Worm (Caenorhabditis elegans) whole organism, L2 larva: ENCODE results near the gene vps-16.

ENCODE experiments used
- C34F6.9 ChIP-seq: fragments of 150-350 bp; optimal IDR thresholded peaks from 2 replicates; lab custom pipeline; 2014; ENCODE audit warnings: missing biosample characterization, missing genetic modification characterization
- F13H6.1 ChIP-seq: sonication (generic microtip); optimal IDR thresholded peaks from 2 replicates; lab custom pipeline; 2016; ENCODE audit warnings: missing genetic modification characterization, missing compliant biosample characterization
- R02D3.7 ChIP-seq: fragments of 150-350 bp; optimal IDR thresholded peaks from 2 replicates; lab custom pipeline; 2014; ENCODE audit warnings: missing biosample characterization, missing genetic modification characterization
- alr-1 ChIP-seq: fragments of 150-350 bp; optimal IDR thresholded peaks from 2 replicates; lab custom pipeline; 2014; ENCODE audit warnings: missing biosample characterization, missing genetic modification characterization
- aly-2 ChIP-seq: fragments of 150-350 bp; optimal IDR thresholded peaks from 2 replicates; lab custom pipeline; 2014; ENCODE audit warnings: missing biosample characterization, missing genetic modification characterization
- ama-1 ChIP-seq: fragments of 150-350 bp; optimal IDR thresholded peaks from 2 replicates; lab custom pipeline; 2018; ENCODE audit warnings: inconsistent platforms
- blmp-1 ChIP-seq: sonication (generic microtip); optimal IDR thresholded peaks from 2 replicates; lab custom pipeline; 2017; ENCODE audit warnings: missing genetic modification characterization, mild to moderate bottlenecking, missing compliant biosample characterization, antibody characterized with exemption, moderate library complexity; ENCODE audit not compliant: insufficient read depth
- ceh-16 ChIP-seq: fragments of 150-350 bp; optimal IDR thresholded peaks from 2 replicates; lab custom pipeline; 2014; ENCODE audit warnings: missing biosample characterization, missing genetic modification characterization
- crh-2 ChIP-seq: sonication (generic microtip); optimal IDR thresholded peaks from 2 replicates; lab custom pipeline; 2017; ENCODE audit warnings: missing biosample characterization, missing genetic modification characterization
- dmd-4 ChIP-seq: sonication (generic microtip); optimal IDR thresholded peaks from 2 replicates; lab custom pipeline; 2017; ENCODE audit warnings: missing biosample characterization, missing genetic modification characterization
- elt-3 ChIP-seq: sonication (generic microtip); optimal IDR thresholded peaks from 2 replicates; lab custom pipeline; 2017; ENCODE audit warnings: missing biosample characterization, missing genetic modification characterization
- fos-1 ChIP-seq: fragments of 150-350 bp; optimal IDR thresholded peaks from 2 replicates; lab custom pipeline; 2014; ENCODE audit warnings: missing biosample characterization, missing genetic modification characterization
- gmeb-1 ChIP-seq: fragments of 150-350 bp; optimal IDR thresholded peaks from 2 replicates; lab custom pipeline; 2014; ENCODE audit warnings: missing biosample characterization, missing genetic modification characterization
- lin-11 ChIP-seq: fragments of 150-350 bp; sonication (generic microtip); optimal IDR thresholded peaks from 2 replicates; lab custom pipeline; 2014; ENCODE audit warnings: missing biosample characterization, missing genetic modification characterization, inconsistent platforms, mixed read lengths
- lin-13 ChIP-seq: fragments of 150-350 bp; optimal IDR thresholded peaks from 2 replicates; lab custom pipeline; 2014; ENCODE audit warnings: missing biosample characterization, missing genetic modification reagents, missing genetic modification characterization
- lin-39 ChIP-seq: fragments of 150-350 bp; optimal IDR thresholded peaks from 2 replicates; lab custom pipeline; 2014; ENCODE audit warnings: missing biosample characterization, missing genetic modification reagents, missing genetic modification characterization
- lsy-2 ChIP-seq, 2 experiments: fragments of 150-350 bp in 1 of 2; sonication (generic microtip) in 1 of 2; optimal IDR thresholded peaks; 2 replicates each; lab custom pipeline; 2014 to 2017; ENCODE audit warnings: missing biosample characterization in 2 of 2, missing genetic modification characterization in 2 of 2
- mab-5 ChIP-seq: fragments of 150-350 bp; optimal IDR thresholded peaks from 2 replicates; lab custom pipeline; 2014; ENCODE audit warnings: missing biosample characterization, missing genetic modification characterization
- mdl-1 ChIP-seq, 2 experiments: fragments of 150-350 bp in 1 of 2; sonication (generic microtip) in 1 of 2; optimal IDR thresholded peaks; 2 replicates each; lab custom pipeline; 2017; ENCODE audit warnings: missing biosample characterization in 2 of 2, missing genetic modification characterization in 2 of 2
- nhr-10 ChIP-seq: sonication (generic microtip); optimal IDR thresholded peaks from 2 replicates; lab custom pipeline; 2017; ENCODE audit warnings: missing biosample characterization, missing genetic modification characterization
- nhr-11 ChIP-seq: fragments of 150-350 bp; optimal IDR thresholded peaks from 2 replicates; lab custom pipeline; 2014; ENCODE audit warnings: missing biosample characterization, missing genetic modification characterization
- nhr-129 ChIP-seq: fragments of 150-350 bp; optimal IDR thresholded peaks from 2 replicates; lab custom pipeline; 2014; ENCODE audit warnings: missing biosample characterization, missing genetic modification characterization
- nhr-237 ChIP-seq: fragments of 150-350 bp; optimal IDR thresholded peaks from 2 replicates; lab custom pipeline; 2014; ENCODE audit warnings: missing biosample characterization, missing genetic modification characterization
- nhr-25 ChIP-seq: fragments of 150-350 bp; sonication (generic microtip); optimal IDR thresholded peaks from 3 replicates; lab custom pipeline; 2014; ENCODE audit warnings: missing biosample characterization, missing genetic modification characterization
- nhr-6 ChIP-seq: fragments of 150-350 bp; optimal IDR thresholded peaks from 2 replicates; lab custom pipeline; 2014; ENCODE audit warnings: missing biosample characterization, missing genetic modification characterization
- sem-4 ChIP-seq: fragments of 150-350 bp; optimal IDR thresholded peaks from 2 replicates; lab custom pipeline; 2014; ENCODE audit warnings: missing biosample characterization, missing genetic modification reagents, missing genetic modification characterization
- sma-3 ChIP-seq: sonication (generic microtip); optimal IDR thresholded peaks from 2 replicates; lab custom pipeline; 2016; ENCODE audit warnings: missing genetic modification reagents, missing genetic modification characterization, missing compliant biosample characterization
- sma-9 ChIP-seq, 2 experiments: fragments of 150-350 bp in 1 of 2; sonication (generic microtip) in 1 of 2; optimal IDR thresholded peaks; 2 replicates each; lab custom pipeline; 2014 to 2016; ENCODE audit warnings: missing genetic modification characterization in 2 of 2, mild to moderate bottlenecking in 1 of 2, missing biosample characterization in 1 of 2, missing compliant biosample characterization in 1 of 2, missing genetic modification reagents in 1 of 2, moderate library complexity in 1 of 2
- snpc-4 ChIP-seq: fragments of 150-350 bp; optimal IDR thresholded peaks from 2 replicates; lab custom pipeline; 2014; ENCODE audit warnings: missing biosample characterization, missing genetic modification characterization
- unc-62 ChIP-seq: fragments of 150-350 bp; optimal IDR thresholded peaks from 2 replicates; lab custom pipeline; 2014; ENCODE audit warnings: missing biosample characterization, missing genetic modification reagents, missing genetic modification characterization
- zag-1 ChIP-seq: fragments of 150-350 bp; optimal IDR thresholded peaks from 2 replicates; lab custom pipeline; 2014; ENCODE audit warnings: missing biosample characterization, missing genetic modification characterization
- ztf-1 ChIP-seq: fragments of 200-800 bp; sonication (Bioruptor generic); conservative IDR thresholded peaks from 2 replicates; pipeline ENCODE4 v1.3.6; 2022; ENCODE audit warnings: missing genetic modification characterization, missing compliant biosample characterization
- ztf-11 ChIP-seq: sonication (generic microtip); optimal IDR thresholded peaks from 2 replicates; lab custom pipeline; 2017; ENCODE audit warnings: missing biosample characterization, missing genetic modification characterization
- ztf-4 ChIP-seq: fragments of 150-350 bp; optimal IDR thresholded peaks from 2 replicates; lab custom pipeline; 2014; ENCODE audit warnings: missing biosample characterization, missing genetic modification characterization

vps-16 gene

ce11 chrIII:6402810-6403209 is 30.2 kb upstream of the vps-16 start:
- TF ChIP-seq nhr-129 (tag; lab: Kevin White, UChicago) (no peak), nhr-10 (no peak), sma-3 (GFP tag; lab: Kevin White, UChicago) (no peak), F13H6.1 (tag; lab: Kevin White, UChicago) (no peak), mdl-1 (tag; optimal IDR thresholded peaks at IDR 0.05; lab: Kevin White, UChicago) (no peak), gmeb-1 (tag; lab: Kevin White, UChicago) (no peak), dmd-4 (tag; lab: Kevin White, UChicago) (no peak)

- TF ChIP-seq lin-13 (GFP tag; lab: Kevin White, UChicago) (peak; percentile 3), nhr-6 (tag; lab: Kevin White, UChicago) (no peak), nhr-129 (tag; lab: Kevin White, UChicago) (peak; percentile 41), ztf-4 (peak; percentile 44), aly-2 (tag; lab: Kevin White, UChicago) (no peak), sma-9 (GFP tag; optimal IDR thresholded peaks at IDR 0.05; lab: Kevin White, UChicago) (peak; percentile 30), sma-9 (tag; optimal IDR thresholded peaks at IDR 0.05; lab: Kevin White, UChicago) (no peak), gmeb-1 (tag; lab: Kevin White, UChicago) (no peak), lin-39 (tag; lab: Kevin White, UChicago) (peak; percentile 13), lsy-2 (tag; optimal IDR thresholded peaks at IDR 0.05; lab: Kevin White, UChicago) (peak in 1 of 2 experiments; percentile 47), alr-1 (tag; lab: Kevin White, UChicago) (no peak), R02D3.7 (tag; lab: Kevin White, UChicago) (no peak), F13H6.1 (tag; lab: Kevin White, UChicago) (peak; percentile 58), C34F6.9 (tag; lab: Kevin White, UChicago) (peak; percentile 10), ama-1 (lab: Kevin White, UChicago) (no peak), mab-5 (tag; lab: Kevin White, UChicago) (peak; percentile 37)
Observed at ce11 chrIII:6405121-6405520, 27.9 kb upstream of the vps-16 start.

- TF ChIP-seq ztf-4 (no peak), C34F6.9 (tag; lab: Kevin White, UChicago) (no peak), elt-3 (tag; lab: Kevin White, UChicago) (no peak), nhr-237 (tag; lab: Kevin White, UChicago) (no peak), nhr-6 (tag; lab: Kevin White, UChicago) (no peak), mdl-1 (tag; optimal IDR thresholded peaks at IDR 0.05; lab: Kevin White, UChicago) (no peak), mab-5 (tag; lab: Kevin White, UChicago) (no peak), ceh-16 (tag; lab: Kevin White, UChicago) (no peak), ztf-1 (GFP tag; lab: Robert Waterston, UW) (no peak), alr-1 (tag; lab: Kevin White, UChicago) (no peak), zag-1 (no peak), F13H6.1 (tag; lab: Kevin White, UChicago) (no peak), lin-11 (tag; lab: Kevin White, UChicago) (no peak), lsy-2 (tag; optimal IDR thresholded peaks at IDR 0.05; lab: Kevin White, UChicago) (no peak), dmd-4 (tag; lab: Kevin White, UChicago) (no peak), lin-39 (tag; lab: Kevin White, UChicago) (no peak), snpc-4 (tag; lab: Kevin White, UChicago) (no peak), nhr-25 (tag; lab: Kevin White, UChicago) (no peak), sem-4 (tag; lab: Kevin White, UChicago) (no peak), ztf-11 (tag; lab: Kevin White, UChicago) (no peak)
Observed at ce11 chrIII:6406829-6407228, 26.2 kb upstream of the vps-16 start, which contains the start of gene let-756. let-756 (plus strand) TSS chrIII:6407129.

- peak; percentile 39 for TF ChIP-seq crh-2 (tag; lab: Kevin White, UChicago)
- no peak for TF ChIP-seq nhr-6 (tag; lab: Kevin White, UChicago)
- peak; percentile 20 for TF ChIP-seq sma-9 (GFP tag; optimal IDR thresholded peaks at IDR 0.05; lab: Kevin White, UChicago)
- no peak for TF ChIP-seq sma-9 (tag; optimal IDR thresholded peaks at IDR 0.05; lab: Kevin White, UChicago)
- TF ChIP-seq fos-1 (tag; lab: Kevin White, UChicago): peak; percentile 3
- no peak for TF ChIP-seq nhr-11 (tag; lab: Kevin White, UChicago)
- TF ChIP-seq, all 48 proteins: peak for 3
Observed at ce11 chrIII:6411430-6411829, 21.6 kb upstream of the vps-16 start.

DNA sequence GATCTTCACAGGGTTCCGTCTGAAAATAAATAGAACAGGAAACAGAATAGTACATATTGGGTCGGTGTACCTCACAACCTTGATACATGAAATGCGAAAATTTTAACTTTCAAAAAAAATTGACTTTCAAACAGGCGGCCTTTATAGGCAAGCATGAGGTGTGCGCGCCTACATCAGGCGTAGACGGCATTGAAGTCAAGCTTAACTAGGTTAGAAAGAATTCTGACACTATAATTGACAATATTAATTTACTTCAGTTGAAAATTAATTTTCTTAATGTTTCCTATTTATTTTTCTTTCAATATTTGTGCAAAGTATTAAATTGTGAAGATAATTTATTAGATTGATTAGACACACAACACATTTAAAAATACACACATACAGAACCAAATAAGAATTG is 21.1 kb upstream of the vps-16 start, which contains the start of gene C05D11.5:
TSS of gene C05D11.5 (minus strand) at position 101 of the 400 bp plus-strand sequence.
- TF ChIP-seq blmp-1 (tag; lab: Kevin White, UChicago) (no peak), alr-1 (tag; lab: Kevin White, UChicago) (no peak), lin-11 (tag; lab: Kevin White, UChicago) (no peak), lin-13 (GFP tag; lab: Kevin White, UChicago) (no peak), zag-1 (no peak), lsy-2 (tag; optimal IDR thresholded peaks at IDR 0.05; lab: Kevin White, UChicago) (no peak), unc-62 (no peak), sma-3 (GFP tag; lab: Kevin White, UChicago) (no peak), F13H6.1 (tag; lab: Kevin White, UChicago) (no peak), ceh-16 (tag; lab: Kevin White, UChicago) (no peak)
